Worm (Caenorhabditis elegans) whole organism, young adult: ENCODE data around the gene scl-24.

Experiments used
- F22D6.2 ChIP-seq: sonication (generic microtip); optimal IDR thresholded peaks from 2 replicates; lab custom pipeline; 2016; ENCODE audit warnings: mild to moderate bottlenecking, missing genetic modification characterization, missing compliant biosample characterization
- F39B2.1 ChIP-seq: fragments of 200-800 bp; sonication (Bioruptor generic); IDR thresholded peaks from 2 replicates; pipeline ENCODE4 v1.3.6; 2022; ENCODE audit warnings: missing genetic modification reagents, missing genetic modification characterization, missing compliant biosample characterization
- ama-1 ChIP-seq, 3 experiments: fragments of 150-350 bp in 1 of 3; sonication (generic microtip) in 2 of 3; optimal IDR thresholded peaks; 2 replicates each; lab custom pipeline; 2014 to 2018; ENCODE audit warnings: missing biosample characterization in 2 of 3, missing genetic modification characterization in 2 of 3, missing genetic modification reagents in 2 of 3
- ccch-3 ChIP-seq: fragments of 200-800 bp; sonication (Bioruptor generic); optimal IDR thresholded peaks from 2 replicates; lab custom pipeline; 2018; ENCODE audit warnings: mild to moderate bottlenecking, missing genetic modification characterization, missing compliant biosample characterization
- dpl-1 ChIP-seq: fragments of 150-350 bp; optimal IDR thresholded peaks from 2 replicates; lab custom pipeline; 2014; ENCODE audit warnings: missing biosample characterization, missing genetic modification reagents, missing genetic modification characterization
- snpc-4 ChIP-seq, 5 experiments: fragments of 150-350 bp in 1 of 5; sonication (generic microtip) in 4 of 5; optimal IDR thresholded peaks; 2 replicates each; lab custom pipeline; 2014 to 2018; ENCODE audit warnings: missing genetic modification characterization in 5 of 5, missing biosample characterization in 3 of 5, antibody characterized with exemption in 2 of 5, mild to moderate bottlenecking in 2 of 5, missing compliant biosample characterization in 2 of 5, missing genotype in 2 of 5, moderate library complexity in 2 of 5, missing genetic modification reagents in 1 of 5
- unc-62 ChIP-seq: fragments of 150-350 bp; optimal IDR thresholded peaks from 2 replicates; lab custom pipeline; 2014; ENCODE audit warnings: missing biosample characterization, missing genetic modification reagents, missing genetic modification characterization
- xnd-1 ChIP-seq: sonication (generic microtip); optimal IDR thresholded peaks from 2 replicates; lab custom pipeline; 2016; ENCODE audit warnings: missing genotype, missing genetic modification reagents, missing genetic modification characterization, missing compliant biosample characterization
- ztf-6 ChIP-seq: fragments of 200-800 bp; sonication (Bioruptor generic); IDR thresholded peaks from 2 replicates; pipeline ENCODE4 v1.3.6; 2022; ENCODE audit warnings: missing genetic modification reagents, missing genetic modification characterization, missing compliant biosample characterization

ce11 chrV:17467881-17468280 lies 18.3 kb upstream of the scl-24 start:
- TF ChIP-seq snpc-4 (GFP tag; optimal IDR thresholded peaks at IDR 0.05; lab: Kevin White, UChicago) (no peak), snpc-4 (tag; optimal IDR thresholded peaks at IDR 0.05; lab: Kevin White, UChicago) (peak in 1 of 4 experiments; percentile 59), F39B2.1 (GFP tag; lab: Robert Waterston, UW) (no peak), unc-62 (GFP tag; lab: Kevin White, UChicago) (no peak), ztf-6 (no peak), dpl-1 (GFP tag; lab: Kevin White, UChicago) (no peak), ama-1 (optimal IDR thresholded peaks at IDR 0.05; lab: Kevin White, UChicago) (no peak), ama-1 (GFP tag; optimal IDR thresholded peaks at IDR 0.05; lab: Kevin White, UChicago) (no peak), xnd-1 (tag; lab: Kevin White, UChicago) (no peak), F22D6.2 (tag; lab: Kevin White, UChicago) (no peak), ccch-3 (GFP tag; lab: Kevin White, UChicago) (no peak)
